Worm (Caenorhabditis elegans) whole organism, dauer: ENCODE results near the gene Y60A9.3.

Experiments
- unc-62 ChIP-seq: sonication (generic microtip); optimal IDR thresholded peaks from 2 replicates; lab custom pipeline; 2017; ENCODE audit warnings: missing biosample characterization, missing genetic modification reagents, missing genetic modification characterization

The Y60A9.3 gene

DNA sequence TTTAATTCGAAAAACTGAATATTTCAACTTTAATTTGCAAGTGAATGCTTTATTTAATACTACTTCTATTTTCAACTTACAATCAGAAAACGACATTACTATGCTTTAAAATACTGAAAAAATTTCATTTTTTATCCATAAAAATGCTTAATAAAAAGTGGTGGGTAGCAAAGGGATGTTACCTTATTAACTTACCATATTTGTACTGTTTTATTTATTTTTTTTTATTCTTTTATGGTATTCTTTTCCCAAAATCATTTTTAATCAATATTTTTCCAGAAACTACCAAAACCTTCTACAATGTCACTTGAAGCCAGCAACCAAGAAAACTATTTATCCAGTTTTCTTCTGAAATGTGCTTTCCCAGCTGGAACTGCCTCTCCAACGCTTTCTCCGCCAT lies at the start of gene Y60A9.3:
TSS of gene Y60A9.3 (plus strand) at position 301 of the 400 bp plus-strand sequence.
- no peak for TF ChIP-seq unc-62 (GFP tag; lab: Kevin White, UChicago)

DNA sequence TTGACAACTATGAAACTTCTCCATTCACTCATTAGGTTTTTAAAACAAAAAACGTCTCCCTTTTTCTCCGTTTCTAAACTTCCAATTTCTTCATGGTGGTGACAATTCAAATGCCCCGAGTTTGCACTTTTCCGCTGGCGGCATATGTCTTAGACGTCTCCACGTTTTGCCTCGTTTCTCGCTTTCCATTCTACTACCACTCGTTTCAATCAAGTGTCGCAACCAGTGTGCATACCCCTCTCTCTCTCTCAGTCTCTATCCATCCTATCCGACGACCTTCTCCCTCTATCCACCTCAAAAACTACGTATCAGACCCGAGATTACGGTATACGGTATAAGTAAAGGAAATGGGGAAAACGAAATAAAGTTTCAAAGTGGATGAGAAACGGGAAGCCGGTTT lies 48.9 kb upstream of the Y60A9.3 start:
- TF ChIP-seq unc-62 (GFP tag; lab: Kevin White, UChicago) = no peak

DNA sequence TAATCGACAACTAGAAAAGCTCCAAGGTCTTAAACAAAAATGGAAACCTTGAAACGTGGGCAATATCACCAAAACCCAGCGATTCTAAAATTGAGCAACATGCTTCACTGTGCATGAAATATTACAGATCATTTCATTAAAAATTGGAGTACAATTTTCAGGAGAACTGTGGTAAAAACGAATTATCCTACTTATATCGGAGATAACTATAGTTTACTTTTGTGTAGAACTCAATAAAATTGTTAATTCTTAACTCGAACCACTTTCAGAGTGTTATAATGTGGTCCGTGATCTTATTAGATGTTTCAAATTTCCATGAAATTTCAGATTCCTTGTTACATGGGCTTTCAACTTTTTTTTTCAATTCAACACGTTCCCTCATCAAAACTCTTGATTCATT lies 47.8 kb upstream of the Y60A9.3 start, which contains the start of gene K04G11.1:
TSS of gene K04G11.1 (plus strand) at position 301 of the 400 bp plus-strand sequence.
- TF ChIP-seq unc-62 (GFP tag; lab: Kevin White, UChicago) = no peak

- no peak for TF ChIP-seq unc-62 (GFP tag; lab: Kevin White, UChicago)
These were observed 47.4 kb upstream of the Y60A9.3 start for ce11 chrX:14335621-14336020.

DNA sequence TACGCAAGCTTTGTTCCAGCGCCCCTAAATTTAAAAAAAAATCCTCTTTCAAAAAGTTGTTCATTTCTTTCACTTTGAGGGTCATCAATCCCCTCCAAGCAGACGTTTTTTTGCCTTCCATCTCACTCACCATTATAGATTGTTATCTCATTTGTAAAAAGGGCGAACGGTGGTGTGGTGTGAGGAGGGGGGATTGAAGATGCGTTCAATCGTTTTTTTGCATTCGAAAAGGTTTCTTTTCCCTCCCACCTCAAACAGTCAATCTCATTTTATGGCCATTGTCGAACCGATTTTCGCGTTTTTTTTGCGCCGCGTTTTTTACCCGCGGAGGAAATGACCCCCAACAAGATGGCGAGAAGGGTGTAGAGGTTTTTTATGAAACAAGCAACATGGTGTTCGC lies 44.2 kb upstream of the Y60A9.3 start:
- no peak for TF ChIP-seq unc-62 (GFP tag; lab: Kevin White, UChicago)

- no peak for TF ChIP-seq unc-62 (GFP tag; lab: Kevin White, UChicago)
These were observed 43.3 kb upstream of the Y60A9.3 start for ce11 chrX:14339723-14340122.

DNA sequence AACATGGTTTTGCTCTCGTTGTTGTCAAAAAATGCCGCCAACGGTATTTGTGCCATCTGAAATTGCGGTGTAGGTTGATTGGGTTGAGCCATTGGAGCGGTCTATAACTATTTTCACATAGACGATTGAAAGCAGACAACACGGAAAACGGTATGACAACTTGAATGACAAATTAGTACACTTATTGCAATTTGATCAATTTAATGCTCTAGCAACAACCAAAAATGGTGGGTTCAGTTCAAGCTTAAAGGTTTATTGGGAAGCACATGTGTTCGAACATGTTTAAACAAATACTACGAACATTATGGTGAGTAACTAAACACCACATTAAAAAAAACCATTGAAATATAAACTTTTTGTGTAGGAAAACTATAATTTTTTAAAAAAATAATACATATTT lies 42.7 kb upstream of the Y60A9.3 start, which contains the start of gene sel-7:
TSS of gene sel-7 (minus strand) at position 101 of the 400 bp plus-strand sequence.
- TF ChIP-seq unc-62 (GFP tag; lab: Kevin White, UChicago) = no peak

ce11 chrX:14347573-14347972 lies 35.5 kb upstream of the Y60A9.3 start, which contains the start of gene K04G11.3:
Gene K04G11.3, minus strand, starts transcription at chrX:14347673.
- no peak for TF ChIP-seq unc-62 (GFP tag; lab: Kevin White, UChicago)

ce11 chrX:14349690-14350168 lies 33.3 kb upstream of the Y60A9.3 start, which contains the start of gene wdr-5.2:
Gene wdr-5.2, plus strand, starts transcription at chrX:14350118.
- TF ChIP-seq unc-62 (GFP tag; lab: Kevin White, UChicago) = no peak

DNA sequence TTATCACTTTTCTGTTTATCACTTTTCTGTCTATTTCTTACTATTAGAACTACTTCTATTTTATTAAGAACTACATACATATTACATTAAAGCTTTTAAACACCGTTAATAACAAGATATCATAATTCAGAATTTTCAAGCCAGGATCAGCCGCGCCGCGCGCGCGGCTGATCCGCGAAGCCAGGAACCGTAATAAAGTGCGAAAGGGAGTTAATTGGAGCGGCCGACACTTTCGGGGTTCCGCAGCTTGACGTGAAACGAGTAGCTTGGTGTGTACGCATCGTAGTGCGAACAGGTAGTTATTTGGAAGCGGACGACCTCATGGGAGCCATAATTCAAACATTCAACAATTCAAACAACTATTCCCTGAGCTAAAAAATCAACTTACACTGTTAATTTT lies 28.0 kb upstream of the Y60A9.3 start:
- TF ChIP-seq unc-62 (GFP tag; lab: Kevin White, UChicago) = no peak

ce11 chrX:14356683-14357287 lies 26.3 kb upstream of the Y60A9.3 start:
- TF ChIP-seq unc-62 (GFP tag; lab: Kevin White, UChicago) = no peak

DNA sequence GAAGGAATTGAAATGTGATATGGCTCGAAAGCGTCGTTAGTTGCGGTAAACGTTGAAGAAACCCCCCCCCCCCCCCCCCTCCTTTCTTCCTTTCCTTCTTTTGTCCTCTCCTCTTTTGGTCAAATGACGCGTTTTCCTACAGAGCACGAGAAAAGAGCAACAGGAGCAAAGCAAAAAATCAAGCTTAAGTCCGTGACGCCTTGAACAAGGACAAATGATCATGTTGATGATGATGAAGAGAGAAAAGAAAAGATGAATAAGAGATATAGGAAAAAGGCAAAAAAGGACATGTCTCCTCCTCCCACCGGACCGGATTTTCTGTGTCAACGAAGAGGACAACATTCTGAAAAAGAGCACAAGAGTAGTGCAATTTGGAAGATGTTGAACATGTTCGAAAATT lies 23.5 kb upstream of the Y60A9.3 start:
- TF ChIP-seq unc-62 (GFP tag; lab: Kevin White, UChicago) = no peak

ce11 chrX:14366081-14366480 lies 17.0 kb upstream of the Y60A9.3 start:
- TF ChIP-seq unc-62 (GFP tag; lab: Kevin White, UChicago) = no peak

DNA sequence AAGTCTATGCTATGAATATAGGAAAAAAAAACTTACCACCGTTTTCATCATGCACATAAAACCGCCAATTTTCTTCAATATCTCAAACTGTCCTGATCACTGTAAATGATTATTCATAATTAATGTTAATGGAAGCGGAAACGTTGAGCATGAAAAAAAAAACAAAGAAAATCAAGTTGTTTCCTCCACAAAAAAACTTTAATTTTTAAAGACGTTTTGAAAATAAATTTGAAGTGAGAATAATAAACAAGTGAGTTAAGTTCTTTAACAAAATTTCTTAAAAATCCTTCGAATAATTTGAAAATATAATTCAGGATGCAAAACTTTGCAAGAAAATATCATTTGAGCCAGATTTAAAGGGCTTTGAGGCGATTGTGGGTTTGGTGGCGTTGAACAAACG lies 12.7 kb upstream of the Y60A9.3 start, which contains the start of gene irk-3:
TSS of gene irk-3 (minus strand) at position 101 of the 400 bp plus-strand sequence.
- TF ChIP-seq unc-62 (GFP tag; lab: Kevin White, UChicago) = no peak

ce11 chrX:14377169-14377568 lies 5.9 kb upstream of the Y60A9.3 start, which contains the start of gene Y60A9A.1:
Gene Y60A9A.1, minus strand, starts transcription at chrX:14377269.
- no peak for TF ChIP-seq unc-62 (GFP tag; lab: Kevin White, UChicago)

DNA sequence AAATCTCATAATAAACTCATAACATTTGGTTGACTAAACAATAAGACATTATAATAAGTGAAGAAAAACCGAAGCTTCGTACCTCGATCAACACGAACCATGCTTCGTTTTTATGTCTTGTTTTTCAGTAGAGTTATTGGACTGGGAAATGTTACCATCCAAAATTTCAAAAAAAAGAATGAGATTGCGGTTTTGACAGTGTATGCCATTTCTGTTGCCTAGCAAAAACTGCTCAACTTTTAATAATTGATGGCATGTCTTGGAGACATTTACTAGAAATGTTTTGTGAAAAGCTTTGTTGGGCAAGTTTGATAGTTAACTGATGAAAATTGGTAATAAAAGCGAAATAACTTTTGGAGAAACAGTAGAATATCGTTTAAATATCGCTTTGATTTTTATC lies 12.2 kb downstream of the Y60A9.3 start, which contains the start of gene Y60A9.1:
TSS of gene Y60A9.1 (minus strand) at position 101 of the 400 bp plus-strand sequence.
- TF ChIP-seq unc-62 (GFP tag; lab: Kevin White, UChicago) = no peak

ce11 chrX:14399035-14399434 lies 16.0 kb downstream of the Y60A9.3 start:
- no peak for TF ChIP-seq unc-62 (GFP tag; lab: Kevin White, UChicago)
